Fruit fly (Drosophila melanogaster): ENCODE results near the gene tai.
A peak's percentile ranks its signal among the peaks of the same experiment; 100 is the strongest.

The tai gene

dm6 chr2L:9179285-9179684 is 12.7 kb downstream of the tai start:
- peak; percentile 80 for TF ChIP-seq noc (tag; optimal IDR thresholded peaks at IDR 0.05)

- TF ChIP-seq noc (tag; optimal IDR thresholded peaks at IDR 0.05): no peak
Measured at dm6 chr2L:9181674-9182073, 15.1 kb downstream of the tai start.

- peak; percentile 32 for TF ChIP-seq noc (tag; optimal IDR thresholded peaks at IDR 0.05)
Measured at dm6 chr2L:9182504-9182928, 15.9 kb downstream of the tai start.

dm6 chr2L:9187524-9187923 is 20.9 kb downstream of the tai start:
- TF ChIP-seq noc (tag; optimal IDR thresholded peaks at IDR 0.05): no peak

dm6 chr2L:9188855-9189254 is 22.3 kb downstream of the tai start:
- TF ChIP-seq noc (tag; optimal IDR thresholded peaks at IDR 0.05): no peak

dm6 chr2L:9189272-9189671 is 22.7 kb downstream of the tai start:
- TF ChIP-seq noc (tag; optimal IDR thresholded peaks at IDR 0.05): no peak

dm6 chr2L:9190270-9190669 is 23.7 kb downstream of the tai start:
- TF ChIP-seq noc (tag; optimal IDR thresholded peaks at IDR 0.05): no peak

- no peak for TF ChIP-seq noc (tag; optimal IDR thresholded peaks at IDR 0.05)
Measured at dm6 chr2L:9192313-9192712, 25.7 kb downstream of the tai start.

- no peak for TF ChIP-seq noc (tag; optimal IDR thresholded peaks at IDR 0.05)
Measured at dm6 chr2L:9193672-9194071, 27.1 kb downstream of the tai start.

- no peak for TF ChIP-seq noc (tag; optimal IDR thresholded peaks at IDR 0.05)
Measured at dm6 chr2L:9194663-9195062, 28.1 kb downstream of the tai start.

- TF ChIP-seq noc (tag; optimal IDR thresholded peaks at IDR 0.05): no peak
Measured at dm6 chr2L:9198340-9198887, 31.8 kb downstream of the tai start.

dm6 chr2L:9203401-9203800 is 36.8 kb downstream of the tai start:
- TF ChIP-seq noc (tag; optimal IDR thresholded peaks at IDR 0.05): peak; percentile 53

dm6 chr2L:9205133-9205615 is 38.6 kb downstream of the tai start:
- peak; percentile 67 for TF ChIP-seq noc (tag; optimal IDR thresholded peaks at IDR 0.05)

- TF ChIP-seq noc (tag; optimal IDR thresholded peaks at IDR 0.05): no peak
Measured at dm6 chr2L:9206401-9206800, 39.8 kb downstream of the tai start.

- TF ChIP-seq noc (tag; optimal IDR thresholded peaks at IDR 0.05): no peak
Measured at dm6 chr2L:9207133-9207532, 40.6 kb downstream of the tai start.

- peak; percentile 70 for TF ChIP-seq noc (tag; optimal IDR thresholded peaks at IDR 0.05)
Measured at dm6 chr2L:9210864-9211701, 44.5 kb downstream of the tai start.

- no peak for TF ChIP-seq noc (tag; optimal IDR thresholded peaks at IDR 0.05)
Measured at dm6 chr2L:9213626-9214025, 47.0 kb downstream of the tai start.
